Fruit fly (Drosophila melanogaster) whole organism, embryonic: Measurements from ENCODE around the gene EMC5.

Experiments used
- ATbp ChIP-seq: fragments of 200-800 bp; sonication (Bioruptor generic); optimal IDR thresholded peaks from 2 replicates; lab custom pipeline; 2017; ENCODE audit warnings: missing biosample characterization, mild to moderate bottlenecking, missing genetic modification characterization, missing genetic modification reagents
- Blimp-1 ChIP-seq: fragments of 200-800 bp; sonication (Bioruptor generic); optimal IDR thresholded peaks from 3 replicates; lab custom pipeline; 2018; ENCODE audit warnings: missing biosample characterization, missing genetic modification characterization, mild to moderate bottlenecking, moderate library complexity, missing genetic modification reagents
- CG10147 ChIP-seq: fragments of 200-800 bp; sonication (Bioruptor generic); optimal IDR thresholded peaks from 2 replicates; lab custom pipeline; 2019; ENCODE audit warnings: missing biosample characterization, mild to moderate bottlenecking, missing genetic modification characterization, moderate library complexity
- CG10654 ChIP-seq: fragments of 200-800 bp; sonication (Bioruptor generic); optimal IDR thresholded peaks from 2 replicates; lab custom pipeline; 2016; ENCODE audit warnings: missing biosample characterization, missing genetic modification characterization
- CG12219 ChIP-seq: fragments of 200-800 bp; sonication (Bioruptor generic); optimal IDR thresholded peaks from 3 replicates; lab custom pipeline; 2018; ENCODE audit warnings: missing biosample characterization, mild to moderate bottlenecking, missing genetic modification characterization
- CG15514 ChIP-seq: fragments of 200-800 bp; sonication (Bioruptor generic); optimal IDR thresholded peaks from 3 replicates; lab custom pipeline; 2017; ENCODE audit warnings: missing biosample characterization, missing genetic modification characterization, mild to moderate bottlenecking, moderate library complexity, missing genetic modification reagents
- CG17359 ChIP-seq: fragments of 200-800 bp; sonication (Bioruptor generic); optimal IDR thresholded peaks from 3 replicates; lab custom pipeline; 2018; ENCODE audit warnings: missing biosample characterization, mild to moderate bottlenecking, missing genetic modification characterization, moderate library complexity
- CG1792 ChIP-seq: fragments of 200-800 bp; sonication (Bioruptor generic); optimal IDR thresholded peaks from 2 replicates; lab custom pipeline; 2016; ENCODE audit warnings: missing biosample characterization, missing genetic modification characterization
- CG18619 ChIP-seq: fragments of 200-800 bp; sonication (Bioruptor generic); optimal IDR thresholded peaks from 3 replicates; lab custom pipeline; 2017; ENCODE audit warnings: missing biosample characterization, mild to moderate bottlenecking, missing genetic modification characterization
- CG2875 ChIP-seq: fragments of 200-800 bp; sonication (Bioruptor generic); optimal IDR thresholded peaks from 2 replicates; lab custom pipeline; 2017; ENCODE audit warnings: missing biosample characterization, mild to moderate bottlenecking, missing genetic modification characterization, missing genetic modification reagents
- CG31365 ChIP-seq: fragments of 200-800 bp; sonication (Bioruptor generic); optimal IDR thresholded peaks from 2 replicates; lab custom pipeline; 2018; ENCODE audit warnings: missing biosample characterization, mild to moderate bottlenecking, missing genetic modification characterization
- CG31441 ChIP-seq: fragments of 200-800 bp; sonication (Bioruptor generic); IDR thresholded peaks from 2 replicates; pipeline ENCODE4 v1.3.6; 2022; ENCODE audit warnings: missing biosample characterization, missing genetic modification characterization
- CG4328 ChIP-seq: fragments of 200-800 bp; sonication (Bioruptor generic); optimal IDR thresholded peaks from 3 replicates; lab custom pipeline; 2017; ENCODE audit warnings: missing biosample characterization, missing genetic modification reagents, missing genetic modification characterization
- CG4730 ChIP-seq: fragments of 200-800 bp; sonication (Bioruptor generic); IDR thresholded peaks from 2 replicates; pipeline ENCODE4 v1.3.6; 2022; ENCODE audit warnings: missing biosample characterization, missing genetic modification characterization
- CG6254 ChIP-seq: fragments of 200-800 bp; sonication (Bioruptor generic); optimal IDR thresholded peaks from 3 replicates; lab custom pipeline; 2017; ENCODE audit warnings: mild to moderate bottlenecking, missing biosample characterization, missing genetic modification reagents, missing genetic modification characterization
- CG7745 ChIP-seq: fragments of 200-800 bp; sonication (Bioruptor generic); optimal IDR thresholded peaks from 2 replicates; lab custom pipeline; 2018; ENCODE audit warnings: missing biosample characterization, mild to moderate bottlenecking, missing genetic modification characterization, moderate library complexity
- CG9609 ChIP-seq: fragments of 200-800 bp; sonication (Bioruptor generic); optimal IDR thresholded peaks from 3 replicates; lab custom pipeline; 2016; ENCODE audit warnings: missing biosample characterization, missing genetic modification characterization
- Dad ChIP-seq: fragments of 200-800 bp; sonication (Bioruptor generic); optimal IDR thresholded peaks from 3 replicates; lab custom pipeline; 2016; ENCODE audit warnings: missing biosample characterization, missing genetic modification characterization
- Dip2 ChIP-seq: fragments of 200-800 bp; sonication (Bioruptor generic); IDR thresholded peaks from 2 replicates; pipeline ENCODE4 v1.3.6; 2022; ENCODE audit warnings: missing biosample characterization, missing genetic modification characterization
- E2f1 ChIP-seq: fragments of 200-800 bp; sonication (Bioruptor generic); IDR thresholded peaks from 2 replicates; pipeline ENCODE4 v1.3.6; 2022; ENCODE audit warnings: missing biosample characterization, missing genetic modification characterization
- Gsc ChIP-seq: fragments of 200-800 bp; sonication (Bioruptor generic); IDR thresholded peaks from 2 replicates; pipeline ENCODE4 v1.3.6; 2022; ENCODE audit warnings: missing biosample characterization, missing genetic modification characterization
- HHEX ChIP-seq: fragments of 200-800 bp; sonication (Bioruptor generic); optimal IDR thresholded peaks from 3 replicates; lab custom pipeline; 2017; ENCODE audit warnings: missing biosample characterization, mild to moderate bottlenecking, missing genetic modification characterization, missing genetic modification reagents
- MTF-1 ChIP-seq: fragments of 200-800 bp; sonication (Bioruptor generic); optimal IDR thresholded peaks from 2 replicates; lab custom pipeline; 2018; ENCODE audit warnings: missing biosample characterization, mild to moderate bottlenecking, missing genetic modification characterization, borderline replicate concordance
- Meics ChIP-seq: fragments of 200-800 bp; sonication (Bioruptor generic); optimal IDR thresholded peaks from 2 replicates; lab custom pipeline; 2017; ENCODE audit warnings: missing biosample characterization, mild to moderate bottlenecking, missing genetic modification characterization
- Myb ChIP-seq: fragments of 200-800 bp; sonication (Bioruptor generic); optimal IDR thresholded peaks from 2 replicates; lab custom pipeline; 2016; ENCODE audit warnings: missing biosample characterization, missing genetic modification characterization
- NC2α ChIP-seq: fragments of 200-800 bp; sonication (Bioruptor generic); optimal IDR thresholded peaks from 2 replicates; lab custom pipeline; 2016; ENCODE audit warnings: missing biosample characterization, missing genetic modification characterization
- PHDP ChIP-seq: fragments of 200-800 bp; sonication (Bioruptor generic); optimal IDR thresholded peaks from 3 replicates; lab custom pipeline; 2018; ENCODE audit warnings: missing biosample characterization, mild to moderate bottlenecking, missing genetic modification characterization, moderate library complexity
- Sox102F ChIP-seq: fragments of 200-800 bp; sonication (Bioruptor generic); optimal IDR thresholded peaks from 2 replicates; lab custom pipeline; 2018; ENCODE audit warnings: missing biosample characterization, mild to moderate bottlenecking, missing genetic modification characterization, moderate library complexity
- Spps ChIP-seq: fragments of 200-800 bp; sonication (Bioruptor generic); optimal IDR thresholded peaks from 2 replicates; lab custom pipeline; 2018; ENCODE audit warnings: missing biosample characterization, mild to moderate bottlenecking, missing genetic modification characterization
- Xbp1 ChIP-seq: fragments of 200-800 bp; sonication (Bioruptor generic); optimal IDR thresholded peaks from 3 replicates; lab custom pipeline; 2016; ENCODE audit warnings: missing biosample characterization, mild to moderate bottlenecking, missing genetic modification characterization
- abd-A ChIP-seq: fragments of 200-800 bp; sonication (Bioruptor generic); optimal IDR thresholded peaks from 3 replicates; lab custom pipeline; 2019; ENCODE audit warnings: missing biosample characterization, mild to moderate bottlenecking, missing genetic modification characterization, moderate library complexity
- ac ChIP-seq: fragments of 200-800 bp; sonication (Bioruptor generic); optimal IDR thresholded peaks from 3 replicates; lab custom pipeline; 2017; ENCODE audit warnings: missing biosample characterization, mild to moderate bottlenecking, missing genetic modification characterization
- ase ChIP-seq: fragments of 200-800 bp; sonication (Bioruptor generic); IDR thresholded peaks from 3 replicates; pipeline ENCODE4 v1.3.6; 2022; ENCODE audit warnings: missing biosample characterization, missing genetic modification characterization
- bigmax ChIP-seq: fragments of 200-800 bp; sonication (Bioruptor generic); optimal IDR thresholded peaks from 2 replicates; lab custom pipeline; 2018; ENCODE audit warnings: missing biosample characterization, mild to moderate bottlenecking, missing genetic modification characterization
- dmrt11E ChIP-seq: fragments of 200-800 bp; sonication (Bioruptor generic); optimal IDR thresholded peaks from 3 replicates; lab custom pipeline; 2018; ENCODE audit warnings: missing biosample characterization, mild to moderate bottlenecking, missing genetic modification characterization, moderate library complexity
- exex ChIP-seq: fragments of 200-800 bp; sonication (Bioruptor generic); optimal IDR thresholded peaks from 4 replicates; lab custom pipeline; 2018; ENCODE audit warnings: missing biosample characterization, mild to moderate bottlenecking, missing genetic modification characterization, moderate library complexity
- fd102C ChIP-seq: fragments of 200-800 bp; sonication (Bioruptor generic); optimal IDR thresholded peaks from 2 replicates; lab custom pipeline; 2018; ENCODE audit warnings: missing biosample characterization, mild to moderate bottlenecking, missing genetic modification characterization, moderate library complexity
- fu2 ChIP-seq: fragments of 200-800 bp; sonication (Bioruptor generic); optimal IDR thresholded peaks from 2 replicates; lab custom pipeline; 2016; ENCODE audit warnings: missing biosample characterization, missing genetic modification characterization
- ken ChIP-seq: fragments of 200-800 bp; sonication (Bioruptor generic); IDR thresholded peaks from 3 replicates; pipeline ENCODE4 v1.3.6; 2022; ENCODE audit warnings: missing biosample characterization, missing genetic modification characterization
- ranshi ChIP-seq: fragments of 200-800 bp; sonication (Bioruptor generic); IDR thresholded peaks from 2 replicates; pipeline ENCODE4 v1.3.6; 2022; ENCODE audit warnings: missing biosample characterization, missing genetic modification characterization
- ro ChIP-seq: fragments of 200-800 bp; sonication (Bioruptor generic); IDR thresholded peaks from 2 replicates; pipeline ENCODE4 v1.3.6; 2022; ENCODE audit warnings: missing biosample characterization, missing genetic modification characterization
- scrt ChIP-seq: fragments of 200-800 bp; sonication (Bioruptor generic); optimal IDR thresholded peaks from 2 replicates; lab custom pipeline; 2018; ENCODE audit warnings: missing biosample characterization, mild to moderate bottlenecking, missing genetic modification characterization, moderate library complexity
- slp2 ChIP-seq: fragments of 200-800 bp; sonication (Bioruptor generic); optimal IDR thresholded peaks from 2 replicates; lab custom pipeline; 2016; ENCODE audit warnings: missing biosample characterization, missing genetic modification characterization
- ssp ChIP-seq: fragments of 200-800 bp; sonication (Bioruptor generic); IDR thresholded peaks from 2 replicates; pipeline ENCODE4 v1.3.6; 2022; ENCODE audit warnings: missing biosample characterization, missing genetic modification characterization
- tup ChIP-seq: fragments of 200-800 bp; sonication (Bioruptor generic); optimal IDR thresholded peaks from 2 replicates; lab custom pipeline; 2016; ENCODE audit warnings: missing biosample characterization, mild to moderate bottlenecking, missing genetic modification characterization, moderate library complexity
- vfl ChIP-seq: fragments of 200-800 bp; sonication (Bioruptor generic); optimal IDR thresholded peaks from 2 replicates; lab custom pipeline; 2016; ENCODE audit warnings: missing biosample characterization, missing genetic modification characterization
- wek ChIP-seq: fragments of 200-800 bp; sonication (Bioruptor generic); optimal IDR thresholded peaks from 3 replicates; lab custom pipeline; 2018; ENCODE audit warnings: missing biosample characterization, mild to moderate bottlenecking, missing genetic modification characterization, moderate library complexity
- zen ChIP-seq: fragments of 200-800 bp; sonication (Bioruptor generic); optimal IDR thresholded peaks from 3 replicates; lab custom pipeline; 2018; ENCODE audit warnings: missing biosample characterization, mild to moderate bottlenecking, missing genetic modification characterization, moderate library complexity
- zfh1 ChIP-seq: fragments of 200-800 bp; sonication (Bioruptor generic); IDR thresholded peaks from 3 replicates; pipeline ENCODE4 v1.3.6; 2022; ENCODE audit warnings: missing biosample characterization, missing genetic modification characterization

Gene EMC5

DNA sequence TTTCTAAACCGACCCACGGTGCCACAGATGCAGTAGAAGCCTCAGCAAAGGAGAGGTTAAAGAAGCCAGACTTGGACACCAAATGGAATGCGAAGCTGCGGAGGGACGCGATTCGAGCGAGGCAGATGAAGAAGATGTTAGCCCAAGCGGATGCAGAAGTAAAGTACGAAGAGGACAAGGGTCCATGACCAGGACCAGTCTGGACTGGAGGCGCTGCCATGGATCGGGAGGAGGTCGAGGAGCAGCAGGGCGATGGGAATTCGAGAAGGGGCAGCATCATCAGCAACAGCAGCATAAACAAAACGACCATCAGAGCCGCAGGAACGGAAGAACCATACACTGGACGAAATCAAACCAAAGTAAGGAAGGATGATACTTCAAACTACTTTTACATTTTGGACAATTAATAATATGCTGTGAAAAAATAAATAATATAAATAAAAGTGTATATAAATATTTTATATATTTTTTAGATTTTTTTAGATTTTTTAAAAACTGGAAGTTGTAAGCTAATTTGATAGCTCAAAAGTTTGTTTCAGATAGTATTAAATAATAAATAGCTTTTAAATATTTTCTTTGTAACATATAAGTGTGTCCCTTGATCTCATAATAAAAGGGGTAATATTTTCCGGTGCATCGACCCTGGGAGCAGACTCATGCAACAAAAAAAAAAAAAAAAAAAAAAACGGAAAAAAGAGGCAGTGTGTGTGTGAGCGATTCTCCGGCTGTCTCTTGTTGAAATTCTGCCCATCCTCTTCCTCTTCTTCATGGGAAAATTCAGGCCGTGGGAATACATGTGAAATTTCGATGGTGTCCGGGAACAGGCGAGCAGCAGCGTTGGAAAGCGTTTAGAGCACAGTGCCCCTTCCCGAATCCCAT, 40.6 kb upstream of the EMC5 start (continued):
- TF ChIP-seq CG4730 (GFP tag; lab: Robert Waterston, UW) (no peak), PHDP (peak; percentile 26), CG10147 (GFP tag; lab: Kevin White, UChicago) (no peak), Xbp1 (no peak), bigmax (GFP tag; lab: Kevin White, UChicago) (no peak), zfh1 (GFP tag; lab: Robert Waterston, UW) (0 out of 3 replicates have a peak, but pooled peaks have one; percentile 38), E2f1 (GFP tag; lab: Robert Waterston, UW) (no peak), MTF-1 (GFP tag; lab: Kevin White, UChicago) (no peak), CG7745 (no peak), ranshi (GFP tag; lab: Robert Waterston, UW) (no peak), HHEX (GFP tag; lab: Kevin White, UChicago) (no peak), ase (GFP tag; lab: Robert Waterston, UW) (no peak), Spps (tag; lab: Kevin White, UChicago) (peak; percentile 2), Dad (GFP tag; lab: Kevin White, UChicago) (no peak), CG31441 (peak; percentile 58), Dip2 (GFP tag; lab: Robert Waterston, UW) (no peak), dmrt11E (tag; lab: Kevin White, UChicago) (peak; percentile 83), ATbp (peak; percentile 2), Sox102F (GFP tag; lab: Kevin White, UChicago) (peak; percentile 43), wek (GFP tag; lab: Kevin White, UChicago) (no peak), Blimp-1 (GFP tag; lab: Kevin White, UChicago) (peak; percentile 50), zen (tag; lab: Kevin White, UChicago) (no peak), CG2875 (GFP tag; lab: Kevin White, UChicago) (no peak), vfl (GFP tag; lab: Kevin White, UChicago) (no peak), Myb (GFP tag; lab: Kevin White, UChicago) (no peak), CG10654 (no peak), CG6254 (peak; percentile 14), fd102C (GFP tag; lab: Kevin White, UChicago) (no peak), CG31365 (tag; lab: Kevin White, UChicago) (no peak), ro (no peak), CG17359 (no peak), tup (GFP tag; lab: Kevin White, UChicago) (no peak), abd-A (tag; lab: Kevin White, UChicago) (no peak), CG12219 (GFP tag; lab: Kevin White, UChicago) (no peak), scrt (GFP tag; lab: Kevin White, UChicago) (no peak), Meics (GFP tag; lab: Kevin White, UChicago) (no peak), CG1792 (GFP tag; lab: Kevin White, UChicago) (no peak), CG9609 (GFP tag; lab: Kevin White, UChicago) (no peak), exex (tag; lab: Kevin White, UChicago) (no peak), Gsc (GFP tag; lab: Robert Waterston, UW) (no peak), ssp (no peak), CG18619 (GFP tag; lab: Kevin White, UChicago) (no peak), CG15514 (GFP tag; lab: Kevin White, UChicago) (no peak), ac (GFP tag; lab: Kevin White, UChicago) (no peak), CG4328 (no peak), fu2 (no peak), slp2 (no peak), ken (0 out of 3 replicates have a peak, but pooled peaks have one; percentile 33), NC2α (GFP tag; lab: Kevin White, UChicago) (no peak)
